Fruit fly (Drosophila melanogaster): ENCODE measurements around the gene fid.
A peak's percentile ranks its signal among the peaks of the same experiment; 100 is the strongest.

Gene fid

dm6 chr3R:26005978-26006934 is 36.4 kb downstream of the fid start (continued):
- TF ChIP-seq cg (GFP tag; optimal IDR thresholded peaks at IDR 0.05) (peak; percentile 93), gsb (GFP tag; IDR thresholded peaks at IDR 0.05) (no peak), so (GFP tag; IDR thresholded peaks at IDR 0.05) (no peak), pum (GFP tag; optimal IDR thresholded peaks at IDR 0.05) (no peak), shn (GFP tag; optimal IDR thresholded peaks at IDR 0.05) (no peak), Trl (optimal IDR thresholded peaks at IDR 0.05) (peak; percentile 10 to 36), Trl (GFP tag; optimal IDR thresholded peaks at IDR 0.05) (no peak), NFAT (GFP tag; IDR thresholded peaks at IDR 0.05) (0 out of 2 replicates have a peak, but pooled peaks have one; percentile 39), lov (optimal IDR thresholded peaks at IDR 0.05) (no peak), lov (GFP tag; IDR thresholded peaks at IDR 0.05) (no peak), CG9437 (GFP tag; optimal IDR thresholded peaks at IDR 0.05) (no peak), Hr78 (GFP tag; optimal IDR thresholded peaks at IDR 0.05) (peak in 1 of 2 experiments; percentile 74), Rx (GFP tag; IDR thresholded peaks at IDR 0.05) (no peak), CG15514 (GFP tag; optimal IDR thresholded peaks at IDR 0.05) (no peak), Hr39 (optimal IDR thresholded peaks at IDR 0.05) (no peak), h (optimal IDR thresholded peaks at IDR 0.05) (peak; percentile 69), CG1832 (GFP tag; optimal IDR thresholded peaks at IDR 0.05) (peak; percentile 89), CG12769 (tag; optimal IDR thresholded peaks at IDR 0.05) (peak; percentile 88), her (GFP tag; optimal IDR thresholded peaks at IDR 0.05) (peak; percentile 7), Xbp1 (GFP tag; optimal IDR thresholded peaks at IDR 0.05) (no peak), D19A (tag; optimal IDR thresholded peaks at IDR 0.05) (peak; percentile 19), Gsc (GFP tag; IDR thresholded peaks at IDR 0.05) (no peak), fd64A (GFP tag; optimal IDR thresholded peaks at IDR 0.05) (no peak), dmrt11E (tag; optimal IDR thresholded peaks at IDR 0.05) (peak; percentile 0), grn (GFP tag; optimal IDR thresholded peaks at IDR 0.05) (peak; percentile 39), Awh (GFP tag; IDR thresholded peaks at IDR 0.05) (peak; percentile 13; the same call in 1 of the 2 replicates), CG2120 (GFP tag; optimal IDR thresholded peaks at IDR 0.05) (no peak), CG11696 (GFP tag; IDR thresholded peaks at IDR 0.05) (no peak), Ptx1 (GFP tag; IDR thresholded peaks at IDR 0.05) (no peak), seq (GFP tag; IDR thresholded peaks at IDR 0.05) (peak; percentile 43; the same call in 1 of the 2 replicates), CG8478 (optimal IDR thresholded peaks at IDR 0.05) (no peak), Pdp1 (GFP tag; optimal IDR thresholded peaks at IDR 0.05) (peak; percentile 1 to 33), CG17359 (tag; optimal IDR thresholded peaks at IDR 0.05) (peak; percentile 17), CG42726 (GFP tag; IDR thresholded peaks at IDR 0.05; ENCODE audit: partially characterized antibody) (peak; percentile 54; the same call in 1 of the 2 replicates), Mad (GFP tag; optimal IDR thresholded peaks at IDR 0.05) (peak; percentile 3), CG10959 (GFP tag; IDR thresholded peaks at IDR 0.05) (no peak), CG8388 (GFP tag; optimal IDR thresholded peaks at IDR 0.05) (peak; percentile 7), CG15696 (tag; optimal IDR thresholded peaks at IDR 0.05) (no peak), gce (GFP tag; IDR thresholded peaks at IDR 0.05) (peak; percentile 61; the same call in 2 of the 3 replicates), Spps (tag; optimal IDR thresholded peaks at IDR 0.05) (peak; percentile 2), crol (GFP tag; IDR thresholded peaks at IDR 0.05) (peak; percentile 87), CG14050 (GFP tag; IDR thresholded peaks at IDR 0.05) (no peak), CG6791 (GFP tag; IDR thresholded peaks at IDR 0.05; ENCODE audit: partially characterized antibody) (peak; percentile 66; the same call in 2 of the 3 replicates), CG12155 (GFP tag; optimal IDR thresholded peaks at IDR 0.05) (no peak), esg (GFP tag; conservative IDR thresholded peaks at IDR 0.05) (no peak), CG31365 (tag; optimal IDR thresholded peaks at IDR 0.05) (no peak), Dfd (GFP tag; optimal IDR thresholded peaks at IDR 0.05) (no peak), CG10321 (GFP tag; IDR thresholded peaks at IDR 0.05) (peak; percentile 65; the same call in 1 of the 2 replicates), Rfx (GFP tag; IDR thresholded peaks at IDR 0.05) (no peak), repo (GFP tag; optimal IDR thresholded peaks at IDR 0.05) (no peak)
